2 worm cellular contexts compared by ENCODE assay signal in the genomic region with DNA sequence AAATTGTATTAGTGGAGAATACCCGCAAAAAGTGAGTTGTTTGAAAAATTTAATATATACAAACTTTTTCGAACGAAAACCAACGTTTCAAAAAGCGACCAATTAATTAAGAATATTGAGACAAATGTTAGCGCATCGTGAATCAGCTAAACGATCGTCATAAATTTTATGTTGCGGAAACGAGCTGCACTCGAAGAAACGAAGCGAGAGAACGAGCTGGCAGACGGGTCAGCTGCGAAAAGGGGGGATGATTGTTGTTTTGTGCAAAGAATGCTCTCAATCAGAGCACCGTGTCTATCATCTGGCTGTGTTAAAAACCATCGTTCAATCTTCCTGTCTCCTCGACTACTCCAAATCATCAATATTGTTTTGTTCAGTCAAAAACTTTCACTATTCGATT.
A peak's percentile ranks its signal among the peaks of the same experiment; 100 is the strongest.
TF ChIP-seq lines count a peak whose summit lies in the region.

No protein-coding gene starts in this region.

TF ChIP-seq in whole organism, L3 larva, 47 proteins besides CTCF, POLR2A, EP300 and RAD21:
- TF ChIP-seq skn-1 (tag; optimal IDR thresholded peaks at IDR 0.05; lab: Kevin White, UChicago) (no peak), sea-2 (GFP tag; optimal IDR thresholded peaks at IDR 0.05; lab: Kevin White, UChicago) (no peak), nhr-28 (tag; optimal IDR thresholded peaks at IDR 0.05; lab: Kevin White, UChicago) (no peak), egl-5 (tag; optimal IDR thresholded peaks at IDR 0.05; lab: Kevin White, UChicago) (peak; percentile 90), lsy-12 (tag; optimal IDR thresholded peaks at IDR 0.05; lab: Kevin White, UChicago) (no peak), ceh-28 (tag; optimal IDR thresholded peaks at IDR 0.05; lab: Kevin White, UChicago) (no peak), eor-1 (tag; optimal IDR thresholded peaks at IDR 0.05; lab: Kevin White, UChicago) (no peak), unc-39 (tag; optimal IDR thresholded peaks at IDR 0.05; lab: Kevin White, UChicago) (no peak), lin-39 (tag; optimal IDR thresholded peaks at IDR 0.05; lab: Kevin White, UChicago) (peak; percentile 53), lin-15B (tag; optimal IDR thresholded peaks at IDR 0.05; lab: Kevin White, UChicago) (no peak), daf-12 (tag; optimal IDR thresholded peaks at IDR 0.05; lab: Kevin White, UChicago) (no peak), unc-62 (GFP tag; optimal IDR thresholded peaks at IDR 0.05; lab: Kevin White, UChicago) (no peak), ztf-11 (tag; optimal IDR thresholded peaks at IDR 0.05; lab: Kevin White, UChicago) (no peak), hmg-11 (tag; optimal IDR thresholded peaks at IDR 0.05; lab: Kevin White, UChicago) (no peak), pqm-1 (tag; optimal IDR thresholded peaks at IDR 0.05; lab: Kevin White, UChicago) (no peak), egl-27 (tag; optimal IDR thresholded peaks at IDR 0.05; lab: Kevin White, UChicago) (no peak), fos-1 (tag; optimal IDR thresholded peaks at IDR 0.05; lab: Kevin White, UChicago) (no peak)
TF ChIP-seq in whole organism, L3 larva: peak in this region for 2.

TF ChIP-seq in whole organism, mixed stage, embryonic, 35 proteins besides CTCF, POLR2A, EP300 and RAD21:
- TF ChIP-seq unc-120 (tag; optimal IDR thresholded peaks at IDR 0.05; lab: Kevin White, UChicago; ENCODE audit: poor library complexity, severe bottlenecking): no peak
- no peak for TF ChIP-seq unc-39 (tag; optimal IDR thresholded peaks at IDR 0.05; lab: Kevin White, UChicago)
- no peak for TF ChIP-seq mls-2 (tag; optimal IDR thresholded peaks at IDR 0.05; lab: Kevin White, UChicago)
- TF ChIP-seq hlh-1 (tag; optimal IDR thresholded peaks at IDR 0.05; lab: Kevin White, UChicago): peak; percentile 68
- peak; percentile 40 for TF ChIP-seq unc-62 (GFP tag; optimal IDR thresholded peaks at IDR 0.05; lab: Kevin White, UChicago)
- TF ChIP-seq ztf-11 (tag; optimal IDR thresholded peaks at IDR 0.05; lab: Kevin White, UChicago): no peak
- no peak for TF ChIP-seq mep-1 (tag; optimal IDR thresholded peaks at IDR 0.05; lab: Kevin White, UChicago)
- TF ChIP-seq nhr-2 (tag; optimal IDR thresholded peaks at IDR 0.05; lab: Kevin White, UChicago): no peak
- no peak for TF ChIP-seq drap-1 (GFP tag; optimal IDR thresholded peaks at IDR 0.05; lab: Kevin White, UChicago)
- no peak for TF ChIP-seq tbx-8 (GFP tag; optimal IDR thresholded peaks at IDR 0.05; lab: Kevin White, UChicago)
- no peak for TF ChIP-seq ceh-39 (tag; optimal IDR thresholded peaks at IDR 0.05; lab: Kevin White, UChicago)
- no peak for TF ChIP-seq snpc-4 (tag; optimal IDR thresholded peaks at IDR 0.05; lab: Kevin White, UChicago)
- no peak for TF ChIP-seq sptf-1 (tag; optimal IDR thresholded peaks at IDR 0.05; lab: Kevin White, UChicago)
- no peak for TF ChIP-seq bed-3 (GFP tag; optimal IDR thresholded peaks at IDR 0.05; lab: Kevin White, UChicago)
- no peak for TF ChIP-seq pha-4 (tag; optimal IDR thresholded peaks at IDR 0.05; lab: Kevin White, UChicago)
- no peak for TF ChIP-seq zip-8 (tag; optimal IDR thresholded peaks at IDR 0.05; lab: Kevin White, UChicago)
- no peak for TF ChIP-seq cnd-1 (tag; optimal IDR thresholded peaks at IDR 0.05; lab: Kevin White, UChicago)
